Fruit fly (Drosophila melanogaster) whole organism, embryonic: ENCODE data around the gene fzy.

Experiments used
- Adf1 ChIP-seq: fragments of 200-800 bp; sonication (Bioruptor generic); IDR thresholded peaks from 2 replicates; pipeline ENCODE4 v1.3.6; 2022; ENCODE audit warnings: missing biosample characterization, missing genetic modification characterization
- Atf6 ChIP-seq: fragments of 200-800 bp; sonication (Bioruptor generic); IDR thresholded peaks from 2 replicates; pipeline ENCODE4 v1.3.6; 2022; ENCODE audit warnings: missing biosample characterization, missing genetic modification characterization
- BEAF-32 ChIP-seq: fragments of 200-800 bp; sonication (Bioruptor generic); optimal IDR thresholded peaks from 3 replicates; lab custom pipeline; 2017; ENCODE audit warnings: missing biosample characterization, missing genetic modification characterization, mild to moderate bottlenecking, moderate library complexity, missing genetic modification reagents
- CG10209 ChIP-seq: fragments of 200-800 bp; sonication (Bioruptor generic); optimal IDR thresholded peaks from 3 replicates; lab custom pipeline; 2017; ENCODE audit warnings: missing biosample characterization, mild to moderate bottlenecking, missing genetic modification characterization, missing genetic modification reagents
- CG10462 ChIP-seq: fragments of 200-800 bp; sonication (Bioruptor generic); optimal IDR thresholded peaks from 2 replicates; lab custom pipeline; 2016; ENCODE audit warnings: missing biosample characterization, missing genetic modification characterization
- CG12155 ChIP-seq: fragments of 200-800 bp; sonication (Bioruptor generic); optimal IDR thresholded peaks from 3 replicates; lab custom pipeline; 2016; ENCODE audit warnings: missing biosample characterization, missing genetic modification characterization
- CG16813 ChIP-seq: fragments of 200-800 bp; sonication (Bioruptor generic); IDR thresholded peaks from 3 replicates; pipeline ENCODE4 v1.3.6; 2022; ENCODE audit warnings: missing biosample characterization, missing genetic modification characterization; ENCODE audit not compliant: partially characterized antibody
- CG17829 ChIP-seq: fragments of 200-800 bp; optimal IDR thresholded peaks from 2 replicates; lab custom pipeline; 2019; ENCODE audit warnings: missing biosample characterization, mild to moderate bottlenecking, missing genetic modification characterization, moderate library complexity
- CG18764 ChIP-seq: fragments of 200-800 bp; sonication (Bioruptor generic); optimal IDR thresholded peaks from 3 replicates; lab custom pipeline; 2016; ENCODE audit warnings: missing biosample characterization, missing genetic modification characterization
- CG4328 ChIP-seq: fragments of 200-800 bp; sonication (Bioruptor generic); optimal IDR thresholded peaks from 3 replicates; lab custom pipeline; 2017; ENCODE audit warnings: missing biosample characterization, missing genetic modification reagents, missing genetic modification characterization
- CG4404 ChIP-seq: fragments of 200-800 bp; sonication (Bioruptor generic); IDR thresholded peaks from 2 replicates; pipeline ENCODE4 v1.3.6; 2022; ENCODE audit warnings: missing biosample characterization, missing genetic modification characterization
- CG4617 ChIP-seq: fragments of 200-800 bp; sonication (Bioruptor generic); optimal IDR thresholded peaks from 3 replicates; lab custom pipeline; 2016; ENCODE audit warnings: missing biosample characterization, missing genetic modification characterization, borderline replicate concordance
- CG5180 ChIP-seq: fragments of 200-800 bp; sonication (Bioruptor generic); optimal IDR thresholded peaks from 3 replicates; lab custom pipeline; 2017; ENCODE audit warnings: missing biosample characterization, missing genetic modification characterization, mild to moderate bottlenecking, moderate library complexity, missing genetic modification reagents
- CG6272 ChIP-seq: fragments of 200-800 bp; sonication (Bioruptor generic); IDR thresholded peaks from 2 replicates; pipeline ENCODE4 v1.3.6; 2022; ENCODE audit warnings: missing biosample characterization, missing genetic modification characterization
- CG8388 ChIP-seq: fragments of 200-800 bp; sonication (Bioruptor generic); optimal IDR thresholded peaks from 2 replicates; lab custom pipeline; 2019; ENCODE audit warnings: missing biosample characterization, mild to moderate bottlenecking, missing genetic modification characterization, moderate library complexity
- CG8924 ChIP-seq: fragments of 200-800 bp; optimal IDR thresholded peaks from 3 replicates; lab custom pipeline; 2019; ENCODE audit warnings: missing biosample characterization, mild to moderate bottlenecking, missing genetic modification characterization, moderate library complexity
- CG9437 ChIP-seq: fragments of 200-800 bp; sonication (Bioruptor generic); optimal IDR thresholded peaks from 2 replicates; lab custom pipeline; 2018; ENCODE audit warnings: missing biosample characterization, mild to moderate bottlenecking, missing genetic modification characterization
- CG9609 ChIP-seq: fragments of 200-800 bp; sonication (Bioruptor generic); optimal IDR thresholded peaks from 3 replicates; lab custom pipeline; 2016; ENCODE audit warnings: missing biosample characterization, missing genetic modification characterization
- CG9932 ChIP-seq: fragments of 200-800 bp; sonication (Bioruptor generic); IDR thresholded peaks from 2 replicates; pipeline ENCODE4 v1.3.6; 2022; ENCODE audit warnings: missing biosample characterization, missing genetic modification characterization
- Chrac-16 ChIP-seq: fragments of 200-800 bp; sonication (Bioruptor generic); optimal IDR thresholded peaks from 3 replicates; lab custom pipeline; 2016; ENCODE audit warnings: missing biosample characterization, missing genetic modification characterization
- CoRest ChIP-seq: fragments of 200-800 bp; sonication (Bioruptor generic); optimal IDR thresholded peaks from 3 replicates; lab custom pipeline; 2018; ENCODE audit warnings: missing biosample characterization, mild to moderate bottlenecking, missing genetic modification characterization, moderate library complexity
- Ets97D ChIP-seq: fragments of 200-800 bp; sonication (Bioruptor generic); optimal IDR thresholded peaks from 3 replicates; lab custom pipeline; 2016; ENCODE audit warnings: missing biosample characterization, missing genetic modification characterization
- GATAe ChIP-seq: fragments of 200-800 bp; sonication (Bioruptor generic); conservative IDR thresholded peaks from 2 replicates; pipeline ENCODE4 v1.3.6; 2022; ENCODE audit warnings: missing biosample characterization, missing genetic modification characterization
- HHEX ChIP-seq: fragments of 200-800 bp; sonication (Bioruptor generic); optimal IDR thresholded peaks from 3 replicates; lab custom pipeline; 2017; ENCODE audit warnings: missing biosample characterization, mild to moderate bottlenecking, missing genetic modification characterization, missing genetic modification reagents
- Kr ChIP-seq: fragments of 200-800 bp; sonication (Bioruptor generic); optimal IDR thresholded peaks from 2 replicates; lab custom pipeline; 2017; ENCODE audit warnings: missing biosample characterization, mild to moderate bottlenecking, missing genetic modification characterization
- MBD-R2 ChIP-seq: fragments of 200-800 bp; sonication (Bioruptor generic); IDR thresholded peaks from 2 replicates; pipeline ENCODE4 v1.3.6; 2022; ENCODE audit warnings: missing biosample characterization, missing genetic modification characterization
- Meics ChIP-seq: fragments of 200-800 bp; sonication (Bioruptor generic); optimal IDR thresholded peaks from 2 replicates; lab custom pipeline; 2017; ENCODE audit warnings: missing biosample characterization, mild to moderate bottlenecking, missing genetic modification characterization
- Nf-YA ChIP-seq: fragments of 200-800 bp; sonication (Bioruptor generic); IDR thresholded peaks from 2 replicates; pipeline ENCODE4 v1.3.6; 2022; ENCODE audit warnings: missing biosample characterization, missing genetic modification characterization
- Nf-YB ChIP-seq: fragments of 200-800 bp; sonication (Bioruptor generic); optimal IDR thresholded peaks from 3 replicates; lab custom pipeline; 2019; ENCODE audit warnings: missing biosample characterization, mild to moderate bottlenecking, missing genetic modification characterization, moderate library complexity
- Optix ChIP-seq: fragments of 200-800 bp; sonication (Bioruptor generic); IDR thresholded peaks from 3 replicates; pipeline ENCODE4 v1.3.6; 2022; ENCODE audit warnings: missing biosample characterization, missing genetic modification characterization
- Rfx ChIP-seq: fragments of 200-800 bp; sonication (Bioruptor generic); IDR thresholded peaks from 2 replicates; pipeline ENCODE4 v1.3.6; 2022; ENCODE audit warnings: missing biosample characterization, missing genetic modification characterization
- Sry-β ChIP-seq: fragments of 200-800 bp; sonication (Bioruptor generic); optimal IDR thresholded peaks from 2 replicates; lab custom pipeline; 2018; ENCODE audit warnings: missing biosample characterization, mild to moderate bottlenecking, missing genetic modification characterization, moderate library complexity
- Xbp1 ChIP-seq: fragments of 200-800 bp; sonication (Bioruptor generic); optimal IDR thresholded peaks from 3 replicates; lab custom pipeline; 2016; ENCODE audit warnings: missing biosample characterization, mild to moderate bottlenecking, missing genetic modification characterization
- ara ChIP-seq: fragments of 200-800 bp; sonication (Bioruptor generic); IDR thresholded peaks from 2 replicates; pipeline ENCODE4 v1.3.6; 2022; ENCODE audit warnings: missing biosample characterization, missing genetic modification characterization
- bcd ChIP-seq: fragments of 200-800 bp; sonication (Bioruptor generic); optimal IDR thresholded peaks from 2 replicates; lab custom pipeline; 2017; ENCODE audit warnings: missing biosample characterization, mild to moderate bottlenecking, missing genetic modification characterization
- cas ChIP-seq: fragments of 200-800 bp; sonication (Bioruptor generic); IDR thresholded peaks from 2 replicates; pipeline ENCODE4 v1.3.6; 2022; ENCODE audit warnings: missing biosample characterization, missing genetic modification characterization
- caup ChIP-seq: fragments of 200-800 bp; sonication (Bioruptor generic); optimal IDR thresholded peaks from 3 replicates; lab custom pipeline; 2017; ENCODE audit warnings: missing biosample characterization, mild to moderate bottlenecking, missing genetic modification characterization, moderate library complexity; ENCODE audit not compliant: severe bottlenecking
- crol ChIP-seq: fragments of 200-800 bp; sonication (Bioruptor generic); IDR thresholded peaks from 2 replicates; pipeline ENCODE4 v1.3.6; 2022; ENCODE audit warnings: missing biosample characterization, missing genetic modification characterization
- eyg ChIP-seq: fragments of 200-800 bp; sonication (Bioruptor generic); optimal IDR thresholded peaks from 3 replicates; lab custom pipeline; 2016; ENCODE audit warnings: missing biosample characterization, missing genetic modification characterization
- fd3F ChIP-seq: fragments of 200-800 bp; sonication (Bioruptor generic); optimal IDR thresholded peaks from 2 replicates; lab custom pipeline; 2018; ENCODE audit warnings: missing biosample characterization, mild to moderate bottlenecking, missing genetic modification characterization, moderate library complexity
- h ChIP-seq: fragments of >200 bp; optimal IDR thresholded peaks from 2 replicates; lab custom pipeline; 2017
- her ChIP-seq: fragments of 200-800 bp; sonication (Bioruptor generic); optimal IDR thresholded peaks from 2 replicates; lab custom pipeline; 2016; ENCODE audit warnings: missing biosample characterization, missing genetic modification characterization
- lab ChIP-seq: fragments of 200-800 bp; sonication (Bioruptor generic); optimal IDR thresholded peaks from 3 replicates; lab custom pipeline; 2017; ENCODE audit warnings: missing biosample characterization, missing genetic modification characterization, mild to moderate bottlenecking, moderate library complexity, missing genetic modification reagents
- pan ChIP-seq, 4 experiments: fragments of >200 bp in 3 of 4; fragments of 200-800 bp in 1 of 4; sonication (Bioruptor generic) in 1 of 4; optimal IDR thresholded peaks in 3 of 4; IDR thresholded peaks in 1 of 4; 2 replicates each; pipeline versions ENCODE4 v1.3.6 to Lab custom; 2017 to 2022; ENCODE audit warnings: missing biosample characterization in 2 of 4, missing genetic modification characterization in 2 of 4, mixed read lengths in 1 of 4
- pho ChIP-seq: fragments of 200-800 bp; sonication (Bioruptor generic); optimal IDR thresholded peaks from 2 replicates; lab custom pipeline; 2016; ENCODE audit warnings: missing biosample characterization, missing genetic modification characterization
- salm ChIP-seq: fragments of 200-800 bp; sonication (Bioruptor generic); optimal IDR thresholded peaks from 2 replicates; lab custom pipeline; 2018; ENCODE audit warnings: missing biosample characterization, mild to moderate bottlenecking, missing genetic modification characterization
- so ChIP-seq: fragments of 200-800 bp; sonication (Bioruptor generic); IDR thresholded peaks from 3 replicates; pipeline ENCODE4 v1.3.6; 2022; ENCODE audit warnings: missing biosample characterization, missing genetic modification characterization
- vnd ChIP-seq: fragments of 200-800 bp; sonication (Bioruptor generic); IDR thresholded peaks from 3 replicates; pipeline ENCODE4 v1.3.6; 2022; ENCODE audit warnings: missing biosample characterization, missing genetic modification characterization; ENCODE audit not compliant: partially characterized antibody

The fzy gene

dm6 chr2L:16307026-16307703 lies 3.6 kb upstream of the fzy start, which contains the start of the genes CG5861 and Syx5 (continued):
- TF ChIP-seq CG8388 (GFP tag; lab: Kevin White, UChicago) (peak; percentile 47), CG10462 (GFP tag; lab: Kevin White, UChicago) (no peak), CG4617 (GFP tag; lab: Kevin White, UChicago) (peak; percentile 61), CG4404 (GFP tag; lab: Robert Waterston, UW) (0 out of 2 replicates have a peak, but pooled peaks have one; percentile 25), BEAF-32 (GFP tag; lab: Kevin White, UChicago) (peak; percentile 86), ara (GFP tag; lab: Robert Waterston, UW) (no peak), CG18764 (GFP tag; lab: Kevin White, UChicago) (peak; percentile 29), Nf-YA (no peak), Kr (GFP tag; lab: Kevin White, UChicago) (no peak), CG9932 (GFP tag; lab: Robert Waterston, UW) (peak; percentile 88), her (GFP tag; lab: Kevin White, UChicago) (no peak), eyg (GFP tag; lab: Kevin White, UChicago) (no peak), crol (GFP tag; lab: Robert Waterston, UW) (no peak), h (no peak), Xbp1 (GFP tag; lab: Kevin White, UChicago) (peak; percentile 87), bcd (GFP tag; lab: Kevin White, UChicago) (peak; percentile 62), Meics (GFP tag; lab: Kevin White, UChicago) (peak; percentile 65), CG9437 (GFP tag; lab: Kevin White, UChicago) (peak; percentile 7), CoRest (tag; lab: Kevin White, UChicago) (peak; percentile 72), CG9609 (GFP tag; lab: Kevin White, UChicago) (no peak), Chrac-16 (GFP tag; lab: Kevin White, UChicago) (peak; percentile 32), CG12155 (peak; percentile 24), Adf1 (GFP tag; lab: Robert Waterston, UW) (peak; percentile 47; the same call in 1 of the 2 replicates), CG5180 (GFP tag; lab: Kevin White, UChicago) (no peak), Atf6 (GFP tag; lab: Robert Waterston, UW) (peak; percentile 54), pho (GFP tag; lab: Kevin White, UChicago) (no peak), MBD-R2 (GFP tag; lab: Robert Waterston, UW) (peak; percentile 87), pan (optimal IDR thresholded peaks at IDR 0.05; lab: Kevin White, UChicago) (no peak), pan (GFP tag; optimal IDR thresholded peaks at IDR 0.05 in 1 of 2, IDR thresholded peaks at IDR 0.05 in 1 of 2) (peak in 1 of 2 experiments; percentile 50), Sry-β (GFP tag; lab: Kevin White, UChicago) (peak; percentile 85), Rfx (GFP tag; lab: Robert Waterston, UW) (peak; percentile 69; the same call in 1 of the 2 replicates), vnd (peak; percentile 93), HHEX (GFP tag; lab: Kevin White, UChicago) (no peak), Ets97D (peak; percentile 32), caup (peak; percentile 51), lab (GFP tag; lab: Kevin White, UChicago) (peak; percentile 81), CG17829 (tag; lab: Kevin White, UChicago) (peak; percentile 80), GATAe (GFP tag; lab: Robert Waterston, UW) (0 out of 2 replicates have a peak, but pooled peaks have one; percentile 30), cas (GFP tag; lab: Robert Waterston, UW) (0 out of 2 replicates have a peak, but pooled peaks have one; percentile 27), Nf-YB (GFP tag; lab: Kevin White, UChicago) (peak; percentile 5), fd3F (GFP tag; lab: Kevin White, UChicago) (peak; percentile 20), Optix (GFP tag; lab: Robert Waterston, UW) (no peak), so (GFP tag; lab: Robert Waterston, UW) (no peak), CG8924 (tag; lab: Kevin White, UChicago) (peak; percentile 79), CG4328 (GFP tag; lab: Kevin White, UChicago) (peak; percentile 52), CG16813 (GFP tag; lab: Robert Waterston, UW) (peak; percentile 87), CG6272 (GFP tag; lab: Robert Waterston, UW) (0 out of 2 replicates have a peak, but pooled peaks have one; percentile 59), salm (tag; lab: Kevin White, UChicago) (peak; percentile 45), CG10209 (peak; percentile 19)
